Fruit fly (Drosophila melanogaster): ENCODE results near the gene CG12402.

CG12402 gene

DNA sequence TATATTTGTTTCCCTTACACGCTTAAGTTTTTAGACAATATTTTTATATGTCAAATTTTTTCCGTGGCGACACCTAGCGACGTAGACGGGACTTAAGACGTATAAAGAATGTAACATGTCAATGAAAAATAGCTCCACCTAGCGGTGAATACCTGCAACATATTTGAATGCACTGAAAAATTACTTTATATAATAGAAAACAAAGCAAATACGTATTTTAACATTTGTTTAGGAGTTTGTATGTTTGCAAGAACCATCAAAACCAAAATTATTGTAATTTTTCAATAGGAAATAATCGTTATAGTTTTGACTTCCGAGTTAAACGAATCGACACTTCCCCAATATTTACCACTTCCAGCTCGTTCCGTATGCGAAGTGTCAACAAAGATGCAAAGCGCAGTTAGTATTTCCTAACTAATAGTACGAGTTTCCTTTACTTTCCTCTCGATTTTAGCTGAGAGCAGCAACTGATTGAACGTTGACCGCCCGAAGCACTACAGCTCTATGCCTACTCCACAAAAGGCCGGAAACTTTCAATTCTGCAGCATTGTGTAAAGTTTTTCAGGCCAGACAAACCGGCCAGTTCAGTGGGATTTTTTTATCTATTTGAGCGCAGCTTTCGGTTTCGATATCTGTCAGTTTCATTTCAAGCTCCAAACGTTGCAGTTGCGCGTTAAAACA, 19.1 kb downstream of the CG12402 start, which contains the start of gene Npc2b (continued):
- TF ChIP-seq ATbp (GFP tag; optimal IDR thresholded peaks at IDR 0.05) (peak; percentile 50), dan (GFP tag; IDR thresholded peaks at IDR 0.05) (no peak), psq (GFP tag; optimal IDR thresholded peaks at IDR 0.05) (peak; percentile 18), Jarid2 (GFP tag; optimal IDR thresholded peaks at IDR 0.05) (peak; percentile 34), NfI (GFP tag; optimal IDR thresholded peaks at IDR 0.05) (peak; percentile 70), pros (GFP tag; optimal IDR thresholded peaks at IDR 0.05) (no peak), NC2β (GFP tag; optimal IDR thresholded peaks at IDR 0.05) (peak; percentile 46), nom (GFP tag; optimal IDR thresholded peaks at IDR 0.05) (peak; percentile 6), Optix (GFP tag; IDR thresholded peaks at IDR 0.05) (no peak), CG16815 (GFP tag; optimal IDR thresholded peaks at IDR 0.05) (peak; percentile 21), slp2 (GFP tag; optimal IDR thresholded peaks at IDR 0.05) (no peak), BtbVII (GFP tag; optimal IDR thresholded peaks at IDR 0.05) (peak; percentile 32), gem (tag; optimal IDR thresholded peaks at IDR 0.05) (peak; percentile 73), bcd (GFP tag; optimal IDR thresholded peaks at IDR 0.05) (peak; percentile 31), salm (tag; optimal IDR thresholded peaks at IDR 0.05) (no peak), sens-2 (GFP tag; IDR thresholded peaks at IDR 0.05) (no peak), CG6654 (GFP tag; optimal IDR thresholded peaks at IDR 0.05) (no peak), CG17612 (GFP tag; IDR thresholded peaks at IDR 0.05) (no peak), CG7987 (GFP tag; optimal IDR thresholded peaks at IDR 0.05) (peak; percentile 50), kni (GFP tag; optimal IDR thresholded peaks at IDR 0.05) (peak; percentile 3), Xrp1 (GFP tag; IDR thresholded peaks at IDR 0.05) (peak; percentile 52), CG11398 (GFP tag; optimal IDR thresholded peaks at IDR 0.05) (peak; percentile 1), CG1603 (tag; optimal IDR thresholded peaks at IDR 0.05) (peak; percentile 55), CG17359 (tag; optimal IDR thresholded peaks at IDR 0.05) (peak; percentile 70), nerfin-2 (GFP tag; IDR thresholded peaks at IDR 0.05; ENCODE audit: partially characterized antibody) (no peak), Asciz (GFP tag; optimal IDR thresholded peaks at IDR 0.05) (peak; percentile 34), Oli (tag; optimal IDR thresholded peaks at IDR 0.05) (peak; percentile 27), Adf1 (GFP tag; IDR thresholded peaks at IDR 0.05) (peak; percentile 7; the same call in 1 of the 2 replicates), NK7.1 (GFP tag; optimal IDR thresholded peaks at IDR 0.05) (peak; percentile 32), CHES-1-like (GFP tag; optimal IDR thresholded peaks at IDR 0.05) (peak; percentile 38), fd96Cb (tag; optimal IDR thresholded peaks at IDR 0.05) (peak; percentile 17), nmo (GFP tag; optimal IDR thresholded peaks at IDR 0.05) (peak; percentile 70), Side (GFP tag; optimal IDR thresholded peaks at IDR 0.05) (peak; percentile 33), Hmr (GFP tag; optimal IDR thresholded peaks at IDR 0.05) (peak; percentile 72), CG10267 (tag; optimal IDR thresholded peaks at IDR 0.05) (peak; percentile 39), tx (GFP tag; optimal IDR thresholded peaks at IDR 0.05) (peak; percentile 15), MTF-1 (GFP tag; optimal IDR thresholded peaks at IDR 0.05; ENCODE audit: borderline replicate concordance) (peak; percentile 54), CG10462 (GFP tag; optimal IDR thresholded peaks at IDR 0.05) (no peak), CG14667 (GFP tag; IDR thresholded peaks at IDR 0.05) (peak; percentile 26; the same call in 1 of the 2 replicates), PHDP (tag; optimal IDR thresholded peaks at IDR 0.05) (peak; percentile 65), pita (GFP tag; optimal IDR thresholded peaks at IDR 0.05) (peak; percentile 11), pzg (GFP tag; optimal IDR thresholded peaks at IDR 0.05) (no peak), CG3163 (GFP tag; optimal IDR thresholded peaks at IDR 0.05) (peak; percentile 23), Lim3 (GFP tag; IDR thresholded peaks at IDR 0.05) (no peak), CG14710 (tag; optimal IDR thresholded peaks at IDR 0.05) (peak; percentile 26), Hr51 (GFP tag; optimal IDR thresholded peaks at IDR 0.05) (peak; percentile 52 to 53), sim (GFP tag; IDR thresholded peaks at IDR 0.05) (no peak), pan (optimal IDR thresholded peaks at IDR 0.05) (no peak), pan (GFP tag; optimal IDR thresholded peaks at IDR 0.05 in 1 of 2, IDR thresholded peaks at IDR 0.05 in 1 of 2) (no peak)
